Worm (Caenorhabditis elegans) whole organism, young adult: ENCODE data around the gene grl-13.

Experiments used
- ceh-91 ChIP-seq: fragments of 200-800 bp; sonication (Bioruptor generic); IDR thresholded peaks from 2 replicates; pipeline ENCODE4 v1.3.6; 2022; ENCODE audit warnings: missing genetic modification reagents, missing genetic modification characterization, missing compliant biosample characterization
- ets-4 ChIP-seq: fragments of 200-800 bp; sonication (Bioruptor generic); optimal IDR thresholded peaks from 2 replicates; lab custom pipeline; 2018; ENCODE audit warnings: mild to moderate bottlenecking, missing genetic modification characterization, missing compliant biosample characterization
- lir-1 ChIP-seq: fragments of 200-800 bp; sonication (Bioruptor generic); conservative IDR thresholded peaks from 2 replicates; pipeline ENCODE4 v1.3.6; 2022; ENCODE audit warnings: missing genetic modification reagents, missing genetic modification characterization, missing compliant biosample characterization

DNA sequence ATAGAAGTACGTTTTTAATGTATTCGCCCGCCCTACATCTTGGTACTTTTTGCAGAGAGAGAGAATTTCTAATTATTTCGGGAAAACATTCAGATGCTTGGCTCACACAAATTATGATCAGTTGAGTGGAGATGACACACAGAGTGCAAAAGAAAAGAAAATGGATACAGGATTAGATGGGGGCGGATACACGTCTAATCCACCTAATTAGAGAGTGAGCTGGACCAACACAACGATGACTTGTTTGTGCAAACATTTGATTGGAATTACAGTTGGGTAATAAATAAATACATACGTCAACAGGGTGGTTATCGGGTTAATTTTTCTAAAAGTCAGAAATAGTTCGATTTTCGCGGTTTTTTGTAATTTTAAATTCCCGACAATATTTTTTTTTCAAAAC lies 5.3 kb downstream of the grl-13 start:
- no peak for TF ChIP-seq lir-1 (GFP tag; lab: Robert Waterston, UW)
- no peak for TF ChIP-seq ceh-91
- TF ChIP-seq ets-4 (GFP tag; lab: Kevin White, UChicago), result no peak
